Fruit fly (Drosophila melanogaster) whole organism, embryonic: ENCODE data around the gene CG18557.

ENCODE experiments used
- Antp ChIP-seq: fragments of 200-800 bp; sonication (Bioruptor generic); optimal IDR thresholded peaks from 3 replicates; lab custom pipeline; 2016; ENCODE audit warnings: missing biosample characterization, missing genetic modification characterization
- Bteb2 ChIP-seq: fragments of 200-800 bp; sonication (Bioruptor generic); optimal IDR thresholded peaks from 2 replicates; lab custom pipeline; 2016; ENCODE audit warnings: missing biosample characterization, missing genetic modification characterization
- CG11093 ChIP-seq: fragments of 200-800 bp; sonication (Bioruptor generic); IDR thresholded peaks from 3 replicates; pipeline ENCODE4 v1.3.6; 2022; ENCODE audit warnings: missing biosample characterization, missing genetic modification characterization
- CG11696 ChIP-seq: fragments of 200-800 bp; sonication (Bioruptor generic); IDR thresholded peaks from 2 replicates; pipeline ENCODE4 v1.3.6; 2022; ENCODE audit warnings: missing biosample characterization, missing genetic modification characterization
- CG13424 ChIP-seq: fragments of 200-800 bp; sonication (Bioruptor generic); optimal IDR thresholded peaks from 2 replicates; lab custom pipeline; 2019; ENCODE audit warnings: missing biosample characterization, mild to moderate bottlenecking, missing genetic modification characterization, moderate library complexity
- CG13775 ChIP-seq: fragments of 200-800 bp; sonication (Bioruptor generic); optimal IDR thresholded peaks from 3 replicates; lab custom pipeline; 2017; ENCODE audit warnings: missing biosample characterization, mild to moderate bottlenecking, missing genetic modification characterization
- CG14667 ChIP-seq: fragments of 200-800 bp; sonication (Bioruptor generic); IDR thresholded peaks from 2 replicates; pipeline ENCODE4 v1.3.6; 2022; ENCODE audit warnings: missing biosample characterization, missing genetic modification characterization
- CG15514 ChIP-seq: fragments of 200-800 bp; sonication (Bioruptor generic); optimal IDR thresholded peaks from 3 replicates; lab custom pipeline; 2017; ENCODE audit warnings: missing biosample characterization, missing genetic modification characterization, mild to moderate bottlenecking, moderate library complexity, missing genetic modification reagents
- CG17186 ChIP-seq: fragments of 200-800 bp; sonication (Bioruptor generic); optimal IDR thresholded peaks from 3 replicates; lab custom pipeline; 2017; ENCODE audit warnings: missing biosample characterization, missing genetic modification reagents, missing genetic modification characterization
- CG17359 ChIP-seq: fragments of 200-800 bp; sonication (Bioruptor generic); optimal IDR thresholded peaks from 3 replicates; lab custom pipeline; 2018; ENCODE audit warnings: missing biosample characterization, mild to moderate bottlenecking, missing genetic modification characterization, moderate library complexity
- CG2678 ChIP-seq: fragments of 200-800 bp; sonication (Bioruptor generic); optimal IDR thresholded peaks from 3 replicates; lab custom pipeline; 2019; ENCODE audit warnings: missing biosample characterization, mild to moderate bottlenecking, missing genetic modification characterization, moderate library complexity
- CG2889 ChIP-seq: fragments of 200-800 bp; sonication (Bioruptor generic); IDR thresholded peaks from 3 replicates; pipeline ENCODE4 v1.3.6; 2022; ENCODE audit warnings: missing biosample characterization, missing genetic modification characterization
- CG3281 ChIP-seq: fragments of 200-800 bp; sonication (Bioruptor generic); optimal IDR thresholded peaks from 3 replicates; lab custom pipeline; 2017; ENCODE audit warnings: missing biosample characterization, mild to moderate bottlenecking, missing genetic modification characterization
- CG4328 ChIP-seq: fragments of 200-800 bp; sonication (Bioruptor generic); optimal IDR thresholded peaks from 3 replicates; lab custom pipeline; 2017; ENCODE audit warnings: missing biosample characterization, missing genetic modification reagents, missing genetic modification characterization
- CG6175 ChIP-seq: fragments of 200-800 bp; sonication (Bioruptor generic); IDR thresholded peaks from 3 replicates; pipeline ENCODE4 v1.3.6; 2022; ENCODE audit warnings: missing biosample characterization, missing genetic modification characterization
- CG7372 ChIP-seq: fragments of 200-800 bp; sonication (Bioruptor generic); IDR thresholded peaks from 2 replicates; pipeline ENCODE4 v1.3.6; 2022; ENCODE audit warnings: missing biosample characterization, missing genetic modification characterization
- CG7556 ChIP-seq: fragments of 200-800 bp; sonication (Bioruptor generic); optimal IDR thresholded peaks from 2 replicates; lab custom pipeline; 2017; ENCODE audit warnings: missing biosample characterization, mild to moderate bottlenecking, missing genetic modification characterization
- CG9876 ChIP-seq: fragments of 200-800 bp; sonication (Bioruptor generic); optimal IDR thresholded peaks from 2 replicates; lab custom pipeline; 2016; ENCODE audit warnings: missing biosample characterization, missing genetic modification characterization
- Dll ChIP-seq: fragments of 200-800 bp; sonication (Bioruptor generic); IDR thresholded peaks from 4 replicates; pipeline ENCODE4 v1.3.6; 2022; ENCODE audit warnings: missing biosample characterization, missing genetic modification characterization; ENCODE audit not compliant: partially characterized antibody
- HLH4C ChIP-seq: fragments of 200-800 bp; sonication (Bioruptor generic); IDR thresholded peaks from 3 replicates; pipeline ENCODE4 v1.3.6; 2022; ENCODE audit warnings: missing biosample characterization, missing genetic modification characterization; ENCODE audit not compliant: partially characterized antibody
- HmgZ ChIP-seq: fragments of 200-800 bp; sonication (Bioruptor generic); optimal IDR thresholded peaks from 2 replicates; lab custom pipeline; 2018; ENCODE audit warnings: missing biosample characterization, mild to moderate bottlenecking, missing genetic modification characterization
- Hr51 ChIP-seq, 2 experiments: fragments of 200-800 bp; sonication (Bioruptor generic); optimal IDR thresholded peaks; 2 replicates in 1 of 2; 3 replicates in 1 of 2; lab custom pipeline; 2016 to 2018; ENCODE audit warnings: missing biosample characterization in 2 of 2, missing genetic modification characterization in 2 of 2, mild to moderate bottlenecking in 1 of 2, moderate library complexity in 1 of 2
- Neu2 ChIP-seq: fragments of 200-800 bp; sonication (Bioruptor generic); optimal IDR thresholded peaks from 3 replicates; lab custom pipeline; 2016; ENCODE audit warnings: missing biosample characterization, missing genetic modification characterization, borderline replicate concordance
- Nf-YC ChIP-seq: fragments of 200-800 bp; optimal IDR thresholded peaks from 3 replicates; lab custom pipeline; 2019; ENCODE audit warnings: missing biosample characterization, mild to moderate bottlenecking, missing genetic modification characterization, moderate library complexity
- Sox102F ChIP-seq: fragments of 200-800 bp; sonication (Bioruptor generic); optimal IDR thresholded peaks from 2 replicates; lab custom pipeline; 2018; ENCODE audit warnings: missing biosample characterization, mild to moderate bottlenecking, missing genetic modification characterization, moderate library complexity
- YL-1 ChIP-seq: fragments of 200-800 bp; sonication (Bioruptor generic); optimal IDR thresholded peaks from 3 replicates; lab custom pipeline; 2017; ENCODE audit warnings: missing biosample characterization, mild to moderate bottlenecking, missing genetic modification characterization
- bcd ChIP-seq: fragments of 200-800 bp; sonication (Bioruptor generic); optimal IDR thresholded peaks from 2 replicates; lab custom pipeline; 2017; ENCODE audit warnings: missing biosample characterization, mild to moderate bottlenecking, missing genetic modification characterization
- bigmax ChIP-seq: fragments of 200-800 bp; sonication (Bioruptor generic); optimal IDR thresholded peaks from 2 replicates; lab custom pipeline; 2018; ENCODE audit warnings: missing biosample characterization, mild to moderate bottlenecking, missing genetic modification characterization
- chn ChIP-seq: fragments of 200-800 bp; sonication (Bioruptor generic); optimal IDR thresholded peaks from 2 replicates; lab custom pipeline; 2016; ENCODE audit warnings: missing biosample characterization, missing genetic modification characterization
- crp ChIP-seq, 2 experiments: fragments of 200-800 bp; sonication (Bioruptor generic); optimal IDR thresholded peaks; 2 replicates in 1 of 2; 3 replicates in 1 of 2; lab custom pipeline; 2017; ENCODE audit warnings: missing biosample characterization in 2 of 2, missing genetic modification characterization in 2 of 2, mild to moderate bottlenecking in 1 of 2, moderate library complexity in 1 of 2
- dan ChIP-seq: fragments of 200-800 bp; sonication (Bioruptor generic); IDR thresholded peaks from 2 replicates; pipeline ENCODE4 v1.3.6; 2022; ENCODE audit warnings: missing biosample characterization, missing genetic modification characterization
- ems ChIP-seq: fragments of 200-800 bp; sonication (Bioruptor generic); optimal IDR thresholded peaks from 3 replicates; lab custom pipeline; 2016; ENCODE audit warnings: missing biosample characterization, missing genetic modification characterization
- fd64A ChIP-seq: fragments of 200-800 bp; sonication (Bioruptor generic); optimal IDR thresholded peaks from 3 replicates; lab custom pipeline; 2018; ENCODE audit warnings: missing biosample characterization, mild to moderate bottlenecking, missing genetic modification characterization
- gsb ChIP-seq: fragments of 200-800 bp; sonication (Bioruptor generic); IDR thresholded peaks from 2 replicates; pipeline ENCODE4 v1.3.6; 2022; ENCODE audit warnings: missing biosample characterization, missing genetic modification characterization
- gt ChIP-seq: fragments of 200-800 bp; sonication (Bioruptor generic); IDR thresholded peaks from 2 replicates; pipeline ENCODE4 v1.3.6; 2022; ENCODE audit warnings: missing biosample characterization, missing genetic modification characterization
- hkb ChIP-seq, 2 experiments: fragments of 200-800 bp in 1 of 2; fragments of >200 bp in 1 of 2; sonication (Bioruptor generic) in 1 of 2; IDR thresholded peaks in 1 of 2; optimal IDR thresholded peaks in 1 of 2; 2 replicates each; pipeline versions ENCODE4 v1.3.6 to Lab custom; 2017 to 2022; ENCODE audit warnings: missing biosample characterization in 1 of 2, missing genetic modification characterization in 1 of 2
- jing ChIP-seq: fragments of 200-800 bp; sonication (Bioruptor generic); optimal IDR thresholded peaks from 2 replicates; lab custom pipeline; 2018; ENCODE audit warnings: missing biosample characterization, mild to moderate bottlenecking, missing genetic modification characterization
- klu ChIP-seq: fragments of 200-800 bp; sonication (Bioruptor generic); IDR thresholded peaks from 2 replicates; pipeline ENCODE4 v1.3.6; 2022; ENCODE audit warnings: missing biosample characterization, missing genetic modification characterization
- lola ChIP-seq, 3 experiments: fragments of >200 bp in 2 of 3; fragments of 200-800 bp in 1 of 3; sonication (Bioruptor generic) in 1 of 3; optimal IDR thresholded peaks; 2 replicates each; lab custom pipeline; 2017 to 2019; ENCODE audit warnings: missing biosample characterization in 3 of 3, missing genetic modification characterization in 3 of 3, mild to moderate bottlenecking in 1 of 3, moderate library complexity in 1 of 3
- pros ChIP-seq: fragments of 200-800 bp; sonication (Bioruptor generic); optimal IDR thresholded peaks from 3 replicates; lab custom pipeline; 2019; ENCODE audit warnings: missing biosample characterization, mild to moderate bottlenecking, missing genetic modification characterization, moderate library complexity
- pum ChIP-seq: fragments of 200-800 bp; sonication (Bioruptor generic); optimal IDR thresholded peaks from 2 replicates; lab custom pipeline; 2016; ENCODE audit warnings: missing biosample characterization, missing genetic modification characterization
- scrt ChIP-seq: fragments of 200-800 bp; sonication (Bioruptor generic); optimal IDR thresholded peaks from 2 replicates; lab custom pipeline; 2018; ENCODE audit warnings: missing biosample characterization, mild to moderate bottlenecking, missing genetic modification characterization, moderate library complexity
- sim ChIP-seq: fragments of 200-800 bp; sonication (Bioruptor generic); IDR thresholded peaks from 2 replicates; pipeline ENCODE4 v1.3.6; 2022; ENCODE audit warnings: missing biosample characterization, missing genetic modification characterization
- stwl ChIP-seq: fragments of 200-800 bp; sonication (Bioruptor generic); optimal IDR thresholded peaks from 3 replicates; lab custom pipeline; 2018; ENCODE audit warnings: missing biosample characterization, mild to moderate bottlenecking, missing genetic modification characterization, moderate library complexity
- tap ChIP-seq: fragments of 200-800 bp; optimal IDR thresholded peaks from 3 replicates; lab custom pipeline; 2019; ENCODE audit warnings: missing biosample characterization, mild to moderate bottlenecking, missing genetic modification characterization, moderate library complexity
- vvl ChIP-seq: fragments of 200-800 bp; sonication (Bioruptor generic); IDR thresholded peaks from 2 replicates; pipeline ENCODE4 v1.3.6; 2022; ENCODE audit warnings: missing biosample characterization, missing genetic modification characterization
- yki ChIP-seq: fragments of >200 bp; optimal IDR thresholded peaks from 3 replicates; lab custom pipeline; 2018
- zfh2 ChIP-seq: fragments of 200-800 bp; sonication (Bioruptor generic); optimal IDR thresholded peaks from 2 replicates; lab custom pipeline; 2016; ENCODE audit warnings: missing biosample characterization, missing genetic modification characterization

CG18557 gene

DNA sequence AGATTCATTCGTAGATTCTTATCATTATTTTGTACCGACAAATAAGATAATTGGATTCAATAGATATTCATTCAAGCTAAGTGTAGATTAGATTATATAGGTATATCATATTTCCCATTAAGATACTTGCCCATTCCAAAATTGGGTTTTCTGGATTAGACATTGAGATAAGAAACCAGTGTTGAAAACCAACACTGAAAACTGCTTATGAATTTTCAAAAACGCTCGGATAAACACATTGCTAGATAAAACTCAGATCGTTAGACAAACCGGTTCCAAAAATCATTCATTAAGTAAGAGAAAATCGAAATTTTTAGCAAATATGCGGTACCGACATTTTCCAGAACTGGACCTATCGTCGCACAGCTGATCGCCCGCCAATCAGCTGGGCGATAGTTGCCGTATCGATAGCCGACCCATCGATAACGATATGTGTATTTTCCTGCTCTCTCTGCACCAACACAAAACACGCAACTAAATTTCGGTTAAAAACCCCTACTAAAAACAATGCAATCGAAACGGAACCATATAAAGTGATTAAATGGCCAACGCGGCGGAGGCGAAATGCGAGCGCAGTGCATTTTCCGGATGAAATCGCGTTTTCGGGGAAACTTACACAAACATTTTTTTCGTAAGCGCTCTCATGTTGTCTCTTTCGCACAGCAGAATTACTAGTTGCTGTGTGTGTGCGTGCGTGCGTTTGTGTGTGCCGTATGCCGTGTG lies 40.1 kb upstream of the CG18557 start, which contains the start of the genes NTPase and lilli (continued):
- TF ChIP-seq tap (no peak), HmgZ (tag; lab: Kevin White, UChicago) (peak; percentile 2), crp (GFP tag; optimal IDR thresholded peaks at IDR 0.05; lab: Kevin White, UChicago) (peak; percentile 98 to 99), zfh2 (peak; percentile 72), CG2889 (GFP tag; lab: Robert Waterston, UW) (0 out of 3 replicates have a peak, but pooled peaks have one; percentile 29), Antp (peak; percentile 85), bcd (GFP tag; lab: Kevin White, UChicago) (peak; percentile 56), jing (GFP tag; lab: Kevin White, UChicago) (no peak), CG14667 (no peak), CG11696 (GFP tag; lab: Robert Waterston, UW) (peak; percentile 51; the same call in 1 of the 2 replicates), Nf-YC (tag; lab: Kevin White, UChicago) (no peak), CG11093 (GFP tag; lab: Robert Waterston, UW) (no peak), Neu2 (GFP tag; lab: Kevin White, UChicago) (no peak), sim (GFP tag; lab: Robert Waterston, UW) (peak; percentile 65; the same call in 1 of the 2 replicates), bigmax (GFP tag; lab: Kevin White, UChicago) (no peak), CG17186 (GFP tag; lab: Kevin White, UChicago) (peak; percentile 70), CG9876 (peak; percentile 66), Bteb2 (GFP tag; lab: Kevin White, UChicago) (peak; percentile 57), hkb (optimal IDR thresholded peaks at IDR 0.05; lab: Kevin White, UChicago) (no peak), hkb (GFP tag; IDR thresholded peaks at IDR 0.05; lab: Robert Waterston, UW) (peak; percentile 50; the same call in 1 of the 2 replicates), ems (GFP tag; lab: Kevin White, UChicago) (peak; percentile 71), dan (GFP tag; lab: Robert Waterston, UW) (no peak), pum (peak; percentile 55), vvl (peak; percentile 70), gt (GFP tag; lab: Robert Waterston, UW) (no peak), pros (GFP tag; lab: Kevin White, UChicago) (no peak), lola (GFP tag; optimal IDR thresholded peaks at IDR 0.05; lab: Kevin White, UChicago) (peak in 1 of 3 experiments; percentile 45), CG3281 (GFP tag; lab: Kevin White, UChicago) (no peak), CG2678 (tag; lab: Kevin White, UChicago) (no peak), CG7556 (GFP tag; lab: Kevin White, UChicago) (peak; percentile 38), HLH4C (GFP tag; lab: Robert Waterston, UW) (peak; percentile 92), gsb (GFP tag; lab: Robert Waterston, UW) (no peak; the same call in 1 of the 2 replicates), chn (peak; percentile 74), scrt (GFP tag; lab: Kevin White, UChicago) (peak; percentile 81), yki (no peak), fd64A (GFP tag; lab: Kevin White, UChicago) (no peak), klu (GFP tag; lab: Robert Waterston, UW) (0 out of 2 replicates have a peak, but pooled peaks have one; percentile 7), CG6175 (GFP tag; lab: Robert Waterston, UW) (0 out of 3 replicates have a peak, but pooled peaks have one; percentile 19), CG17359 (tag; lab: Kevin White, UChicago) (peak; percentile 20), Sox102F (peak; percentile 22), stwl (tag; lab: Kevin White, UChicago) (peak; percentile 25), CG13424 (no peak), Dll (peak; percentile 94), CG4328 (GFP tag; lab: Kevin White, UChicago) (peak; percentile 18), Hr51 (GFP tag; optimal IDR thresholded peaks at IDR 0.05; lab: Kevin White, UChicago) (peak; percentile 31 to 43), CG7372 (no peak), CG15514 (GFP tag; lab: Kevin White, UChicago) (no peak), YL-1 (GFP tag; lab: Kevin White, UChicago) (peak; percentile 32), CG13775 (GFP tag; lab: Kevin White, UChicago) (peak; percentile 71)
